Worm (Caenorhabditis elegans): ENCODE results near the gene dlc-2.
A peak's percentile ranks its signal among the peaks of the same experiment; 100 is the strongest.

Gene dlc-2

ce11 chrIV:12121076-12121475 lies 9.7 kb upstream of the dlc-2 start, which contains the start of the genes ddb-1 and M18.6:
TSS of gene ddb-1 (minus strand) at chrIV:12121165.
TSS of gene M18.6 (plus strand) at chrIV:12121310.
- no peak for TF ChIP-seq madf-10 (tag; optimal IDR thresholded peaks at IDR 0.05)
- TF ChIP-seq rec-8 (tag; optimal IDR thresholded peaks at IDR 0.05) = no peak
- no peak for TF ChIP-seq ceh-100 (GFP tag; IDR thresholded peaks at IDR 0.05)
- TF ChIP-seq lin-26 (GFP tag; IDR thresholded peaks at IDR 0.05) = no peak
- peak; percentile 52 for TF ChIP-seq lsl-1 (GFP tag; optimal IDR thresholded peaks at IDR 0.05)
- no peak for TF ChIP-seq xnd-1 (tag; optimal IDR thresholded peaks at IDR 0.05)
- TF ChIP-seq aptf-2 (GFP tag; conservative IDR thresholded peaks at IDR 0.05) = no peak
- no peak for TF ChIP-seq pbrm-1 (GFP tag; IDR thresholded peaks at IDR 0.05)
- TF ChIP-seq dox-1 (GFP tag; IDR thresholded peaks at IDR 0.05) = no peak; the same call in 1 of the 2 replicates
- no peak for TF ChIP-seq snpc-1.3 (tag; optimal IDR thresholded peaks at IDR 0.05; ENCODE audit: insufficient read depth)
- TF ChIP-seq T26A5.8 (tag; optimal IDR thresholded peaks at IDR 0.05) = no peak
- TF ChIP-seq bed-2 (GFP tag; IDR thresholded peaks at IDR 0.05) = no peak
- TF ChIP-seq tbx-9 (tag; optimal IDR thresholded peaks at IDR 0.05; ENCODE audit: borderline replicate concordance) = no peak
- TF ChIP-seq ceh-40 (GFP tag; IDR thresholded peaks at IDR 0.05) = no peak
- no peak for TF ChIP-seq Y53F4B.3 (GFP tag; IDR thresholded peaks at IDR 0.05)
- no peak for TF ChIP-seq B0019.2 (GFP tag; conservative IDR thresholded peaks at IDR 0.05)
- no peak for TF ChIP-seq egrh-3 (GFP tag; IDR thresholded peaks at IDR 0.05)
- TF ChIP-seq egl-44 (GFP tag; IDR thresholded peaks at IDR 0.05) = no peak
- TF ChIP-seq F39B2.1 (GFP tag; IDR thresholded peaks at IDR 0.05) = no peak
- no peak for TF ChIP-seq lin-40 (tag; optimal IDR thresholded peaks at IDR 0.05)
- no peak for TF ChIP-seq Y67H2A.10 (GFP tag; conservative IDR thresholded peaks at IDR 0.05)
- TF ChIP-seq Y95B8A.8 (GFP tag; IDR thresholded peaks at IDR 0.05) = no peak
- TF ChIP-seq zfh-2 (GFP tag; conservative IDR thresholded peaks at IDR 0.05) = no peak
- no peak for TF ChIP-seq ztf-18 (tag; optimal IDR thresholded peaks at IDR 0.05)
- no peak for TF ChIP-seq C06A6.2 (GFP tag; conservative IDR thresholded peaks at IDR 0.05)
- no peak for TF ChIP-seq gei-17 (GFP tag; optimal IDR thresholded peaks at IDR 0.05)
- TF ChIP-seq snpc-3.4 (tag; optimal IDR thresholded peaks at IDR 0.05) = no peak
- no peak for TF ChIP-seq mel-28 (tag; optimal IDR thresholded peaks at IDR 0.05; ENCODE audit: borderline replicate concordance)
- no peak for TF ChIP-seq mes-4 (tag; optimal IDR thresholded peaks at IDR 0.05)
- no peak for TF ChIP-seq C17E4.6 (GFP tag; IDR thresholded peaks at IDR 0.05)
- no peak for TF ChIP-seq ztf-26 (tag; optimal IDR thresholded peaks at IDR 0.05)
- no peak for TF ChIP-seq lag-1 (GFP tag; IDR thresholded peaks at IDR 0.05)
- no peak for TF ChIP-seq hlh-12 (tag; optimal IDR thresholded peaks at IDR 0.05)
- TF ChIP-seq Y53G8AR.9 (GFP tag; conservative IDR thresholded peaks at IDR 0.05) = no peak
- TF ChIP-seq attf-5 (GFP tag; optimal IDR thresholded peaks at IDR 0.05) = peak; percentile 43
- TF ChIP-seq K12H6.12 (tag; optimal IDR thresholded peaks at IDR 0.05) = no peak
- no peak for TF ChIP-seq F22D6.2 (tag; optimal IDR thresholded peaks at IDR 0.05)
- TF ChIP-seq lsy-27 (tag; optimal IDR thresholded peaks at IDR 0.05; ENCODE audit: borderline replicate concordance, insufficient read depth) = no peak
- TF ChIP-seq sptf-2 (GFP tag; optimal IDR thresholded peaks at IDR 0.05) = no peak
- peak; percentile 5 for TF ChIP-seq snpc-1.1 (tag; optimal IDR thresholded peaks at IDR 0.05; ENCODE audit: insufficient read depth)
- no peak for TF ChIP-seq ekl-4 (GFP tag; IDR thresholded peaks at IDR 0.05)
- no peak for TF ChIP-seq B0336.3 (GFP tag; IDR thresholded peaks at IDR 0.05)
- TF ChIP-seq nhr-90 (tag; optimal IDR thresholded peaks at IDR 0.05) = no peak
- TF ChIP-seq ztf-25 (GFP tag; IDR thresholded peaks at IDR 0.05) = no peak
- no peak for TF ChIP-seq rpc-1 (optimal IDR thresholded peaks at IDR 0.05)
- no peak for TF ChIP-seq rpc-1 (tag; optimal IDR thresholded peaks at IDR 0.05)
- TF ChIP-seq F52B5.7 (tag; optimal IDR thresholded peaks at IDR 0.05) = no peak
- peak in 1 of 3 experiments; percentile 28 for TF ChIP-seq lin-35 (GFP tag; optimal IDR thresholded peaks at IDR 0.05)
- no peak for TF ChIP-seq ccch-3 (GFP tag; optimal IDR thresholded peaks at IDR 0.05)

Data from whole organism, young adult.